Fruit fly (Drosophila melanogaster) whole organism, pupa: ENCODE measurements around the gene CG14551.

Experiments
- CG10348 ChIP-seq: fragments of 200-800 bp; sonication (Bioruptor generic); IDR thresholded peaks from 2 replicates; pipeline ENCODE4 v1.3.6; 2022; ENCODE audit warnings: missing biosample characterization, missing genetic modification characterization
- CG12605 ChIP-seq: fragments of 200-800 bp; sonication (Bioruptor generic); IDR thresholded peaks from 2 replicates; pipeline ENCODE4 v1.3.6; 2022; ENCODE audit warnings: missing biosample characterization, missing genetic modification characterization
- CG13204 ChIP-seq: fragments of 200-800 bp; sonication (Bioruptor generic); optimal IDR thresholded peaks from 2 replicates; lab custom pipeline; 2018; ENCODE audit warnings: missing biosample characterization, mild to moderate bottlenecking, missing genetic modification characterization, moderate library complexity
- CG14655 ChIP-seq: fragments of 200-800 bp; sonication (Bioruptor generic); optimal IDR thresholded peaks from 3 replicates; lab custom pipeline; 2017; ENCODE audit warnings: mild to moderate bottlenecking, missing biosample characterization, missing genetic modification reagents, missing genetic modification characterization
- CG15710 ChIP-seq: fragments of 200-800 bp; sonication (Bioruptor generic); optimal IDR thresholded peaks from 2 replicates; lab custom pipeline; 2018; ENCODE audit warnings: missing biosample characterization, mild to moderate bottlenecking, missing genetic modification characterization, moderate library complexity
- CG17806 ChIP-seq: fragments of 200-800 bp; sonication (Bioruptor generic); optimal IDR thresholded peaks from 2 replicates; lab custom pipeline; 2018; ENCODE audit warnings: missing biosample characterization, mild to moderate bottlenecking, missing genetic modification characterization, moderate library complexity
- CG32121 ChIP-seq: fragments of 200-800 bp; sonication (Bioruptor generic); IDR thresholded peaks from 2 replicates; pipeline ENCODE4 v1.3.6; 2022; ENCODE audit warnings: missing biosample characterization, missing genetic modification characterization
- CG34367 ChIP-seq: fragments of 200-800 bp; sonication (Bioruptor generic); optimal IDR thresholded peaks from 2 replicates; lab custom pipeline; 2018; ENCODE audit warnings: missing biosample characterization, mild to moderate bottlenecking, missing genetic modification characterization
- CG4496 ChIP-seq: fragments of 200-800 bp; sonication (Bioruptor generic); IDR thresholded peaks from 3 replicates; pipeline ENCODE4 v1.3.6; 2022; ENCODE audit warnings: missing biosample characterization, missing genetic modification characterization
- CG8159 ChIP-seq: fragments of 200-800 bp; sonication (Bioruptor generic); optimal IDR thresholded peaks from 3 replicates; lab custom pipeline; 2018; ENCODE audit warnings: missing biosample characterization, mild to moderate bottlenecking, missing genetic modification characterization, moderate library complexity
- CG8301 ChIP-seq: fragments of 200-800 bp; sonication (Bioruptor generic); optimal IDR thresholded peaks from 2 replicates; lab custom pipeline; 2018; ENCODE audit warnings: missing biosample characterization, mild to moderate bottlenecking, missing genetic modification characterization
- CG9948 ChIP-seq: fragments of 200-800 bp; sonication (Bioruptor generic); optimal IDR thresholded peaks from 2 replicates; lab custom pipeline; 2018; ENCODE audit warnings: missing biosample characterization, mild to moderate bottlenecking, missing genetic modification characterization, moderate library complexity
- D1 ChIP-seq: fragments of 200-800 bp; sonication (Bioruptor generic); optimal IDR thresholded peaks from 2 replicates; lab custom pipeline; 2018; ENCODE audit warnings: missing biosample characterization, mild to moderate bottlenecking, missing genetic modification characterization, moderate library complexity
- EcR ChIP-seq: fragments of 200-800 bp; sonication (Bioruptor generic); optimal IDR thresholded peaks from 3 replicates; lab custom pipeline; 2019; ENCODE audit warnings: missing biosample characterization, missing genetic modification characterization, mild to moderate bottlenecking, moderate library complexity, missing genetic modification reagents
- Ets98B ChIP-seq: fragments of 200-800 bp; sonication (Bioruptor generic); IDR thresholded peaks from 2 replicates; pipeline ENCODE4 v1.3.6; 2022; ENCODE audit warnings: missing biosample characterization, missing genetic modification characterization
- Pif1A ChIP-seq: fragments of 200-800 bp; sonication (Bioruptor generic); optimal IDR thresholded peaks from 3 replicates; lab custom pipeline; 2016; ENCODE audit warnings: missing biosample characterization, missing genetic modification characterization
- Pif1B ChIP-seq: fragments of 200-800 bp; sonication (Bioruptor generic); optimal IDR thresholded peaks from 3 replicates; lab custom pipeline; 2016; ENCODE audit warnings: missing biosample characterization, missing genetic modification characterization
- Snoo ChIP-seq: fragments of 200-800 bp; sonication (Bioruptor generic); optimal IDR thresholded peaks from 3 replicates; lab custom pipeline; 2017; ENCODE audit warnings: missing biosample characterization, mild to moderate bottlenecking, missing genetic modification characterization, inconsistent platforms
- fd96Ca ChIP-seq: fragments of 200-800 bp; sonication (Bioruptor generic); IDR thresholded peaks from 3 replicates; pipeline ENCODE4 v1.3.6; 2022; ENCODE audit warnings: missing biosample characterization, missing genetic modification characterization
- gl ChIP-seq: fragments of 200-800 bp; sonication (Bioruptor generic); optimal IDR thresholded peaks from 2 replicates; lab custom pipeline; 2018; ENCODE audit warnings: missing biosample characterization, mild to moderate bottlenecking, missing genetic modification characterization
- rn ChIP-seq: fragments of 200-800 bp; sonication (Bioruptor generic); IDR thresholded peaks from 2 replicates; pipeline ENCODE4 v1.3.6; 2022; ENCODE audit warnings: missing biosample characterization, missing genetic modification characterization

CG14551 gene

DNA sequence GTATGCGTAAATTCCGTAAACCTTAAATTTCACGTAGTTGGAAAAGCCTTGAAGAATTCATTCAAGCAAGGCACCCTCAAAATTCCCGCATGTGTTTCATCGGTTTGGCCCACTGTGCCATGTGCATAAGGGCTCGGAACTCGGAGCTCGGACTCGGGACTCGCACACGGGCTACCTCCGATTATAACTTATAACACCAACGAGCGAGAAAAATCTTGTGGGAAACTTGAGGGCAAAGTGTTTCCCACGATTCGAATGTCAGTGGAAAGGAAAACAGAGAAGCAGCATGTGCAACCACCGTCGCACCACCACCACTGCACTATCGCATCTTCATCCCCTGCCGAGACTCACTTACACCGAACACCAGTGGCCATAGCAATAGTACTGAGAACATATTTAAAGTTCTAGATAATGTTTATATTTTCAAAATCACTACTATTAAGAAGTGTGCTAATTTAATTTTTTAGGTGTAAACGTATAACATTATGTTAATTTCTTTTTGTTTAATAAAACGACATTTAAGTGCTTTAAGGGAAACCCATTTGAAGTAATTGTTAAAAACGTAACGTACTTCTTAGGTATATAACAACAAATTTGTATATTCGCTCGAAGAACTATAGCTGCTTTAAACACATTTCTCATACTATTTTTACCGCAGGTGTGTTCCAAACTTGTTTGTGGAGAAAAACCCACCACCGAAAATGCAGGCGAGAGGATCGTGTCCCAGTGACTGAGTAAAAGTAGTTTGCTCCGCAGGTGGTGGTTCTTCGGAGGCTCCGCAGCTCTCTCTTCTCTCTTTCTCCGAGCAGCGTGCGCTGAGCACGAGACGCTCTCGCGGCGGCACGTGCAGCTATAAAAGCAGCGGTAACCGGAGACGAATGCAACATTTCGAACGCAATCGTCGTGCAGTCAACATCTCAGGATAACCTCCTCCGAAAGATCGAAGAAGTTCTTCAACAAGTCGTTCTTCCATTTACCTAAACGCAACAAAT, 26.4 kb downstream of the CG14551 start:
- TF ChIP-seq fd96Ca (GFP tag; lab: Robert Waterston, UW) (no peak), CG13204 (GFP tag; lab: Kevin White, UChicago) (peak; percentile 78), CG14655 (GFP tag; lab: Kevin White, UChicago) (peak; percentile 91), CG4496 (GFP tag; lab: Robert Waterston, UW) (peak; percentile 89), EcR (GFP tag; lab: Kevin White, UChicago) (peak; percentile 14), Ets98B (peak; percentile 20; the same call in 1 of the 2 replicates), CG15710 (tag; lab: Kevin White, UChicago) (peak; percentile 95), gl (peak; percentile 84), CG9948 (peak; percentile 90), CG8301 (tag; lab: Kevin White, UChicago) (peak; percentile 92), D1 (peak; percentile 90), rn (GFP tag; lab: Robert Waterston, UW) (0 out of 2 replicates have a peak, but pooled peaks have one; percentile 28), CG34367 (peak; percentile 87), CG32121 (GFP tag; lab: Robert Waterston, UW) (peak; percentile 36; the same call in 1 of the 2 replicates), CG8159 (tag; lab: Kevin White, UChicago) (peak; percentile 96), Snoo (peak; percentile 88), CG17806 (tag; lab: Kevin White, UChicago) (peak; percentile 91), CG12605 (GFP tag; lab: Robert Waterston, UW) (peak; percentile 53), Pif1B (GFP tag; lab: Kevin White, UChicago) (peak; percentile 90), Pif1A (GFP tag; lab: Kevin White, UChicago) (peak; percentile 91), CG10348 (GFP tag; lab: Robert Waterston, UW) (no peak)
- TF ChIP-seq, all 21 proteins: peak for 19

DNA sequence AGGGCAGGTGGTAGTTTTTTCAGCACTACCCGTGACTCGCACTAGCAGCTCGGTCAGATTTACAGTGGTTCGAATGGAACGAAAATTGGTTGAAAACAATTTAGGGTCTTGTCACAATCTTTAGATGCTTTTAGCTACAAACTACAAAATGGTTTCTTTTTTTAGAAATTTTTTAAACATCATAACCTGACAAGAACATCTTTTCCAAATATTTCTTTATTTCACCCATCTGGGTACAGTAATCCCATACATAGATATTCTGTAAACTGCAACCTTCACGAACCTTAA, 27.5 kb downstream of the CG14551 start:
- TF ChIP-seq gl (no peak), EcR (GFP tag; lab: Kevin White, UChicago) (no peak), CG8159 (tag; lab: Kevin White, UChicago) (no peak), rn (GFP tag; lab: Robert Waterston, UW) (no peak), Pif1B (GFP tag; lab: Kevin White, UChicago) (no peak), CG9948 (no peak), CG15710 (tag; lab: Kevin White, UChicago) (no peak), Snoo (no peak), CG10348 (GFP tag; lab: Robert Waterston, UW) (no peak), CG12605 (GFP tag; lab: Robert Waterston, UW) (no peak), fd96Ca (GFP tag; lab: Robert Waterston, UW) (no peak), Ets98B (no peak), CG8301 (tag; lab: Kevin White, UChicago) (no peak), CG17806 (tag; lab: Kevin White, UChicago) (no peak), D1 (no peak)

DNA sequence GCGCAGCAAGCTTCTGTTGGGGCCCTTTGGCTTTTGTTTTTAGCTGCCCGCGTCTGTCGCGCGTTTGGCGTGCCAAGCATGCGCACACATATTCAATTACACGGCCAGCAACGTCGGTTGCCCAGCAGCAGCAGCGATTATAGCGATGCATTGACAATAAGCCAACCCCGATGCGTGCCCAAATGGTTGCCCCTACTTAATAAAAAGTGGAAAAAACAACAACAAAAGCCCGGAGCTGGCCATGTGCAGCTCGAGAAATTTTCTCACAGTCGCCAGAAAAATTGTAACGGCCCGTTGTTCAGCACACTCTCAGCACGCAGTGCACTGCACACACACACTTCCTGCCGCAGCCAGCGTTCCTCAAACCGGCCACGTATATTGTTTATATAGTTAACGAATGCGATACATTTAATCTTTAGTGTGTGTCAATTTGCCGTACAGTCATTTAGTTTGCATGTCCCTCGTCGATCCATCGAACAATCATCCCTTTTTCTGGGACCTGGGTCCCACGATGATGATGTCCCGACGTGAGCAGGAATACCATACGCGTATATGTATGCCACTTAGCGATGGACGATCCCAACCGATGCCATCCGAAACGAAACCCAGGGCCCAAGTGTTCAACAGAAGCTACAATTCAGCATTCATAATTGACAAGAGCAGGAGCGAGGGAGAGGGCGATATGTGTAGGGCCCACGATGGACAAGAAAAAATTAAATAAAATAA, 28.0 kb downstream of the CG14551 start:
- no peak for TF ChIP-seq CG14655 (GFP tag; lab: Kevin White, UChicago)
- TF ChIP-seq CG12605 (GFP tag; lab: Robert Waterston, UW) = no peak
- TF ChIP-seq Snoo = peak; percentile 1
- peak; percentile 14 for TF ChIP-seq CG13204 (GFP tag; lab: Kevin White, UChicago)
- TF ChIP-seq CG17806 (tag; lab: Kevin White, UChicago) = no peak
- TF ChIP-seq Pif1A (GFP tag; lab: Kevin White, UChicago) = no peak
- TF ChIP-seq EcR (GFP tag; lab: Kevin White, UChicago) = peak; percentile 0

DNA sequence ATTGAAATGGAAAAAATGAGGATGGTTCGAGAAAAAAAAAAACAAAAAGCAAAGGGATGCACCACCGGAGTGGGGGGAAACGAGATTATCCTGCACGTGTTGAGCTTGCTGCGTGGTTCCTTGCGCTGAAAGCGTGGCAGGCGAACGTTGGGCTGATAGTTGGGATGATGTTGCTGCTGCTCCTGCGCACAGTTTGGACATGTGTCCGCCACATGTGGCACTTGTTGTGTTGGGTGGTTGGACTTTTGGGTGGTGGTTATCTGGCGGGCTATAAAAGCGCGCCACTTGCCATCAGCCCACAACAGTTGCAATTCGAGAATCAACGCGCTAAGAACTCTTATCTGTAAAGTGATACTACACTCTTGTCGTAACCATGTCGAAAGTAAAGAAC, 30.2 kb downstream of the CG14551 start:
- TF ChIP-seq CG15710 (tag; lab: Kevin White, UChicago) (no peak), Pif1A (GFP tag; lab: Kevin White, UChicago) (no peak), CG8159 (tag; lab: Kevin White, UChicago) (no peak), CG17806 (tag; lab: Kevin White, UChicago) (no peak), D1 (no peak), CG8301 (tag; lab: Kevin White, UChicago) (no peak), EcR (GFP tag; lab: Kevin White, UChicago) (no peak), gl (no peak), CG13204 (GFP tag; lab: Kevin White, UChicago) (no peak), CG32121 (GFP tag; lab: Robert Waterston, UW) (no peak), rn (GFP tag; lab: Robert Waterston, UW) (no peak), CG4496 (GFP tag; lab: Robert Waterston, UW) (no peak), Ets98B (no peak), CG34367 (no peak)
- TF ChIP-seq, all 21 proteins: peak for 0

DNA sequence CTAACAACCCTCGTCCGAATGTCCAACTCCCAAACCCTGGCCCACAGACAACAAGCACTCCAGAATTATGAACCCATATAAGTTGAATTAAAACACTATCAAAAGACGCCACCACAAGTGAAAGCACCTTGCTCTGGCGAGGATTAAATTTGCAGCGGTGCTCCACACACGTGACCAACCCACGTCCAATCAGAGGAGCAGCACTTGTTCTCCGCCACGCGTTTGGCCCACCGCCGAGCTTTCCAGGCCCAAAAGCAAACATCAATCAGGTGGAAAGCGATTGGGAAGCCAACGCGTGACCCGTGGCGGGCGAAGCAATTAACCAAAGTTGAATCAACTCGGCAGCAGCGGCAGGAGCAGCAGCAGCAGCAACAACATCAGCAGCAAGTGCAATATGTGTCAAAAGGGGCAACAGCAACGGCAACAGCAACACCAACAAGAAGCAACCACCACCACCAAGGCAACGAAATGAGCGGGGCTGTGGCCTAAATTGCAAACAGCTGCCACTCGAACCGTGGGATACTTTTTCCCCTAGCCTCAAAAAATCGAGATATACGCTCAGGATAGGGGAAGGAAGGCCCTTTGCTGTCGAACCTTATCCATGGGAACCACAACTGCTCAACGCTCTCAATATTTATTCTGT, 30.7 kb downstream of the CG14551 start:
- no peak for TF ChIP-seq CG14655 (GFP tag; lab: Kevin White, UChicago)
- TF ChIP-seq EcR (GFP tag; lab: Kevin White, UChicago) = peak; percentile 60
